Fruit fly (Drosophila melanogaster) whole organism, prepupa: ENCODE measurements around the gene Rpn3.

Source experiments
- Blimp-1 ChIP-seq: fragments of 200-800 bp; sonication (Bioruptor generic); optimal IDR thresholded peaks from 3 replicates; lab custom pipeline; 2017; ENCODE audit warnings: missing biosample characterization, missing genetic modification characterization, mild to moderate bottlenecking, moderate library complexity, missing genetic modification reagents
- CG10669 ChIP-seq: fragments of 200-800 bp; sonication (Bioruptor generic); optimal IDR thresholded peaks from 3 replicates; lab custom pipeline; 2018; ENCODE audit warnings: missing biosample characterization, mild to moderate bottlenecking, missing genetic modification characterization, moderate library complexity
- CG11294 ChIP-seq: fragments of 200-800 bp; sonication (Bioruptor generic); IDR thresholded peaks from 2 replicates; pipeline ENCODE4 v1.3.6; 2022; ENCODE audit warnings: missing biosample characterization, missing genetic modification characterization
- CG11762 ChIP-seq: fragments of 200-800 bp; sonication (Bioruptor generic); optimal IDR thresholded peaks from 3 replicates; lab custom pipeline; 2016; ENCODE audit warnings: missing biosample characterization, missing genetic modification characterization; ENCODE audit not compliant: insufficient read depth
- CG11902 ChIP-seq: fragments of 200-800 bp; sonication (Bioruptor generic); optimal IDR thresholded peaks from 3 replicates; lab custom pipeline; 2016; ENCODE audit warnings: missing biosample characterization, missing genetic modification characterization
- CG15336 ChIP-seq: fragments of 200-800 bp; sonication (Bioruptor generic); IDR thresholded peaks from 2 replicates; pipeline ENCODE4 v1.3.6; 2022; ENCODE audit warnings: missing biosample characterization, missing genetic modification characterization
- CG16779 ChIP-seq: fragments of 200-800 bp; sonication (Bioruptor generic); optimal IDR thresholded peaks from 3 replicates; lab custom pipeline; 2017; ENCODE audit warnings: missing biosample characterization, mild to moderate bottlenecking, missing genetic modification characterization
- CG3032 ChIP-seq: fragments of 200-800 bp; optimal IDR thresholded peaks from 2 replicates; lab custom pipeline; 2019; ENCODE audit warnings: missing biosample characterization, mild to moderate bottlenecking, missing genetic modification characterization, moderate library complexity
- CG31627 ChIP-seq: fragments of 200-800 bp; sonication (Bioruptor generic); optimal IDR thresholded peaks from 3 replicates; lab custom pipeline; 2016; ENCODE audit warnings: missing biosample characterization, missing genetic modification characterization
- CG32006 ChIP-seq: fragments of 200-800 bp; sonication (Bioruptor generic); optimal IDR thresholded peaks from 3 replicates; lab custom pipeline; 2017; ENCODE audit warnings: missing biosample characterization, mild to moderate bottlenecking, missing genetic modification characterization
- CG34406 ChIP-seq: fragments of 200-800 bp; sonication (Bioruptor generic); optimal IDR thresholded peaks from 3 replicates; lab custom pipeline; 2016; ENCODE audit warnings: missing biosample characterization, missing genetic modification characterization
- CG4318 ChIP-seq: fragments of 200-800 bp; sonication (Bioruptor generic); optimal IDR thresholded peaks from 3 replicates; lab custom pipeline; 2017; ENCODE audit warnings: missing biosample characterization, mild to moderate bottlenecking, missing genetic modification characterization
- CG6163 ChIP-seq: fragments of 200-800 bp; sonication (Bioruptor generic); IDR thresholded peaks from 3 replicates; pipeline ENCODE4 v1.3.6; 2022; ENCODE audit warnings: missing biosample characterization, missing genetic modification characterization
- CG6792 ChIP-seq: fragments of 200-800 bp; sonication (Bioruptor generic); optimal IDR thresholded peaks from 3 replicates; lab custom pipeline; 2016; ENCODE audit warnings: missing biosample characterization, missing genetic modification characterization
- CG6808 ChIP-seq: fragments of 200-800 bp; sonication (Bioruptor generic); optimal IDR thresholded peaks from 3 replicates; lab custom pipeline; 2017; ENCODE audit warnings: missing biosample characterization, missing genetic modification characterization, mild to moderate bottlenecking, moderate library complexity, missing genetic modification reagents
- CG6854 ChIP-seq: fragments of 200-800 bp; sonication (Bioruptor generic); optimal IDR thresholded peaks from 2 replicates; lab custom pipeline; 2017; ENCODE audit warnings: missing biosample characterization, mild to moderate bottlenecking, missing genetic modification characterization
- CG7368 ChIP-seq: fragments of 200-800 bp; sonication (Bioruptor generic); optimal IDR thresholded peaks from 3 replicates; lab custom pipeline; 2016; ENCODE audit warnings: missing biosample characterization, missing genetic modification characterization
- CG8119 ChIP-seq: fragments of 200-800 bp; sonication (Bioruptor generic); IDR thresholded peaks from 3 replicates; pipeline ENCODE4 v1.3.6; 2022; ENCODE audit warnings: missing biosample characterization, missing genetic modification characterization
- CG8632 ChIP-seq: fragments of 200-800 bp; sonication (Bioruptor generic); optimal IDR thresholded peaks from 3 replicates; lab custom pipeline; 2016; ENCODE audit warnings: missing biosample characterization, missing genetic modification characterization
- CG9139 ChIP-seq: fragments of 200-800 bp; sonication (Bioruptor generic); optimal IDR thresholded peaks from 3 replicates; lab custom pipeline; 2017; ENCODE audit warnings: missing biosample characterization, mild to moderate bottlenecking, missing genetic modification characterization
- Eip75B ChIP-seq: fragments of 200-800 bp; sonication (Bioruptor generic); optimal IDR thresholded peaks from 3 replicates; lab custom pipeline; 2016; ENCODE audit warnings: missing biosample characterization, missing genetic modification characterization
- Eip78C ChIP-seq: fragments of 200-800 bp; sonication (Bioruptor generic); peaks from one replicate; lab custom pipeline; 2016; ENCODE audit warnings: missing biosample characterization, missing genetic modification characterization
- Eip93F ChIP-seq: fragments of 200-800 bp; sonication (Bioruptor generic); optimal IDR thresholded peaks from 2 replicates; lab custom pipeline; 2016; ENCODE audit warnings: missing biosample characterization, mild to moderate bottlenecking, missing genetic modification characterization
- Ets96B ChIP-seq: fragments of 200-800 bp; optimal IDR thresholded peaks from 2 replicates; lab custom pipeline; 2019; ENCODE audit warnings: missing biosample characterization, mild to moderate bottlenecking, missing genetic modification characterization, moderate library complexity
- Gug ChIP-seq: fragments of 200-800 bp; sonication (Bioruptor generic); IDR thresholded peaks from 2 replicates; pipeline ENCODE4 v1.3.6; 2022; ENCODE audit warnings: missing biosample characterization, missing genetic modification characterization
- Hr38 ChIP-seq: sonication (Bioruptor generic); optimal IDR thresholded peaks from 2 replicates; lab custom pipeline; 2016; ENCODE audit warnings: missing biosample characterization, missing genetic modification characterization
- Hr39 ChIP-seq: fragments of 200-800 bp; sonication (Bioruptor generic); optimal IDR thresholded peaks from 2 replicates; lab custom pipeline; 2016; ENCODE audit warnings: missing biosample characterization, missing genetic modification characterization
- Hr4 ChIP-seq: fragments of 200-800 bp; sonication (Bioruptor generic); optimal IDR thresholded peaks from 3 replicates; lab custom pipeline; 2016; ENCODE audit warnings: missing biosample characterization, missing genetic modification characterization
- Lpt ChIP-seq: fragments of 200-800 bp; sonication (Bioruptor generic); optimal IDR thresholded peaks from 3 replicates; lab custom pipeline; 2016; ENCODE audit warnings: missing biosample characterization, missing genetic modification characterization
- Sox102F ChIP-seq: fragments of 200-800 bp; sonication (Bioruptor generic); optimal IDR thresholded peaks from 2 replicates; lab custom pipeline; 2016; ENCODE audit warnings: missing biosample characterization, mild to moderate bottlenecking, missing genetic modification characterization
- achi ChIP-seq: fragments of 200-800 bp; sonication (Bioruptor generic); optimal IDR thresholded peaks from 3 replicates; lab custom pipeline; 2016; ENCODE audit warnings: missing biosample characterization, missing genetic modification characterization
- acj6 ChIP-seq: fragments of 200-800 bp; sonication (Bioruptor generic); optimal IDR thresholded peaks from 3 replicates; lab custom pipeline; 2016; ENCODE audit warnings: missing biosample characterization, missing genetic modification characterization
- cyc ChIP-seq: fragments of 200-800 bp; sonication (Bioruptor generic); optimal IDR thresholded peaks from 3 replicates; lab custom pipeline; 2016; ENCODE audit warnings: missing biosample characterization, missing genetic modification characterization
- dac ChIP-seq: fragments of 200-800 bp; sonication (Bioruptor generic); optimal IDR thresholded peaks from 2 replicates; lab custom pipeline; 2017; ENCODE audit warnings: missing biosample characterization, mild to moderate bottlenecking, missing genetic modification characterization
- dsx ChIP-seq: fragments of 200-800 bp; optimal IDR thresholded peaks from 3 replicates; lab custom pipeline; 2019; ENCODE audit warnings: missing biosample characterization, mild to moderate bottlenecking, missing genetic modification characterization, moderate library complexity; ENCODE audit not compliant: poor library complexity, severe bottlenecking
- esn ChIP-seq: fragments of 200-800 bp; sonication (Bioruptor generic); optimal IDR thresholded peaks from 2 replicates; lab custom pipeline; 2016; ENCODE audit warnings: missing biosample characterization, mild to moderate bottlenecking, missing genetic modification characterization, moderate library complexity
- fd85E ChIP-seq: fragments of 200-800 bp; sonication (Bioruptor generic); optimal IDR thresholded peaks from 3 replicates; lab custom pipeline; 2016; ENCODE audit warnings: missing biosample characterization, missing genetic modification characterization
- fkh ChIP-seq: fragments of 200-800 bp; sonication (Bioruptor generic); optimal IDR thresholded peaks from 3 replicates; lab custom pipeline; 2017; ENCODE audit warnings: missing biosample characterization, mild to moderate bottlenecking, missing genetic modification characterization, moderate library complexity
- net ChIP-seq: fragments of 200-800 bp; sonication (Bioruptor generic); optimal IDR thresholded peaks from 3 replicates; lab custom pipeline; 2016; ENCODE audit warnings: missing biosample characterization, missing genetic modification characterization
- spab ChIP-seq: fragments of 200-800 bp; sonication (Bioruptor generic); optimal IDR thresholded peaks from 2 replicates; lab custom pipeline; 2017; ENCODE audit warnings: missing biosample characterization, mild to moderate bottlenecking, missing genetic modification characterization, missing genetic modification reagents
- ss ChIP-seq, 2 experiments: fragments of 200-800 bp; sonication (Bioruptor generic); optimal IDR thresholded peaks; 2 replicates in 1 of 2; 3 replicates in 1 of 2; lab custom pipeline; 2017 to 2018; ENCODE audit warnings: mild to moderate bottlenecking in 2 of 2, missing biosample characterization in 2 of 2, missing genetic modification characterization in 2 of 2, moderate library complexity in 1 of 2
- svp ChIP-seq: fragments of 200-800 bp; sonication (Bioruptor generic); peaks from one replicate; lab custom pipeline; 2016; ENCODE audit warnings: missing biosample characterization, missing genetic modification characterization
- topi ChIP-seq: fragments of 200-800 bp; sonication (Bioruptor generic); optimal IDR thresholded peaks from 3 replicates; lab custom pipeline; 2016; ENCODE audit warnings: missing biosample characterization, missing genetic modification characterization

The Rpn3 gene

dm6 chr2L:19036105-19036714 is 15.4 kb upstream of the Rpn3 start (continued):
- peak; percentile 14 for TF ChIP-seq CG8632 (GFP tag; lab: Kevin White, UChicago)
- TF ChIP-seq CG6792 (GFP tag; lab: Kevin White, UChicago) = no peak
- TF ChIP-seq fkh = no peak
- no peak for TF ChIP-seq CG31627 (GFP tag; lab: Kevin White, UChicago)
- TF ChIP-seq acj6 = peak; percentile 10
- peak; percentile 34 for TF ChIP-seq CG32006 (GFP tag; lab: Kevin White, UChicago)
- no peak for TF ChIP-seq Ets96B (tag; lab: Kevin White, UChicago)
- TF ChIP-seq Hr4 = no peak
- no peak for TF ChIP-seq CG9139 (GFP tag; lab: Kevin White, UChicago)
- no peak for TF ChIP-seq dac (GFP tag; lab: Kevin White, UChicago)
- TF ChIP-seq Eip78C = peak; percentile 82
- TF ChIP-seq Blimp-1 = no peak
- no peak for TF ChIP-seq CG10669 (GFP tag; lab: Kevin White, UChicago)
- no peak for TF ChIP-seq CG4318 (GFP tag; lab: Kevin White, UChicago)
- TF ChIP-seq Gug (GFP tag; lab: Robert Waterston, UW) = no peak
- no peak for TF ChIP-seq spab
- no peak for TF ChIP-seq CG6163 (GFP tag; lab: Robert Waterston, UW)
- TF ChIP-seq cyc (GFP tag; lab: Kevin White, UChicago) = no peak
- TF ChIP-seq Hr38 (GFP tag; lab: Kevin White, UChicago) = no peak
- no peak for TF ChIP-seq Sox102F
- TF ChIP-seq Hr39 (GFP tag; lab: Kevin White, UChicago) = no peak
- TF ChIP-seq topi = no peak
- TF ChIP-seq, all 60 proteins: peak for 13

dm6 chr2L:19037011-19037410 is 14.6 kb upstream of the Rpn3 start:
- TF ChIP-seq Eip78C = peak; percentile 58
- no peak for TF ChIP-seq Eip75B
- TF ChIP-seq ss (GFP tag; optimal IDR thresholded peaks at IDR 0.05; lab: Kevin White, UChicago) = no peak
- TF ChIP-seq, all 60 proteins: peak for 1

- TF ChIP-seq CG6808 (GFP tag; lab: Kevin White, UChicago) = no peak
- TF ChIP-seq CG16779 (tag; lab: Kevin White, UChicago) = no peak
- TF ChIP-seq fkh = no peak
- no peak for TF ChIP-seq Eip93F
- peak; percentile 4 for TF ChIP-seq net (GFP tag; lab: Kevin White, UChicago)
- no peak for TF ChIP-seq CG11902 (GFP tag; lab: Kevin White, UChicago)
- TF ChIP-seq dsx (GFP tag; lab: Kevin White, UChicago) = no peak
- TF ChIP-seq dac (GFP tag; lab: Kevin White, UChicago) = no peak
- TF ChIP-seq Hr4 = no peak
- no peak for TF ChIP-seq Sox102F
- peak; percentile 35 for TF ChIP-seq Eip78C
- no peak for TF ChIP-seq cyc (GFP tag; lab: Kevin White, UChicago)
- no peak for TF ChIP-seq achi (GFP tag; lab: Kevin White, UChicago)
- no peak for TF ChIP-seq CG11294 (GFP tag; lab: Robert Waterston, UW)
- no peak for TF ChIP-seq CG6854 (GFP tag; lab: Kevin White, UChicago)
Measured at dm6 chr2L:19037455-19037854, 14.1 kb upstream of the Rpn3 start.

dm6 chr2L:19041590-19041989 is 10.0 kb upstream of the Rpn3 start, which contains the start of gene Catsup:
TSS of gene Catsup (plus strand) at chr2L:19041862.
- TF ChIP-seq Eip78C = peak; percentile 37
- TF ChIP-seq fkh = no peak
- TF ChIP-seq acj6 = no peak
- TF ChIP-seq CG11294 (GFP tag; lab: Robert Waterston, UW) = no peak

dm6 chr2L:19045111-19045560 is 6.5 kb upstream of the Rpn3 start, which contains the start of the genes Ttc19 and Acn:
TSS of gene Ttc19 (minus strand) at chr2L:19045148.
TSS of gene Acn (plus strand) at chr2L:19045355.
- TF ChIP-seq CG3032 (tag; lab: Kevin White, UChicago) (peak; percentile 82), esn (GFP tag; lab: Kevin White, UChicago) (peak; percentile 90), svp (no peak), CG31627 (GFP tag; lab: Kevin White, UChicago) (peak; percentile 89), CG15336 (GFP tag; lab: Robert Waterston, UW) (peak; percentile 51; the same call in 1 of the 2 replicates), CG11902 (GFP tag; lab: Kevin White, UChicago) (peak; percentile 55), CG34406 (GFP tag; lab: Kevin White, UChicago) (peak; percentile 80), Hr38 (GFP tag; lab: Kevin White, UChicago) (no peak), Lpt (peak; percentile 55), dac (GFP tag; lab: Kevin White, UChicago) (no peak), CG8119 (GFP tag; lab: Robert Waterston, UW) (peak; percentile 54; the same call in 2 of the 3 replicates), CG7368 (GFP tag; lab: Kevin White, UChicago) (no peak), CG11762 (GFP tag; lab: Kevin White, UChicago) (peak; percentile 72), Eip75B (peak; percentile 86), fd85E (no peak), acj6 (peak; percentile 81)
